Comparison of ENCODE assay signal across 5 fruit fly cellular contexts in the genomic region with DNA sequence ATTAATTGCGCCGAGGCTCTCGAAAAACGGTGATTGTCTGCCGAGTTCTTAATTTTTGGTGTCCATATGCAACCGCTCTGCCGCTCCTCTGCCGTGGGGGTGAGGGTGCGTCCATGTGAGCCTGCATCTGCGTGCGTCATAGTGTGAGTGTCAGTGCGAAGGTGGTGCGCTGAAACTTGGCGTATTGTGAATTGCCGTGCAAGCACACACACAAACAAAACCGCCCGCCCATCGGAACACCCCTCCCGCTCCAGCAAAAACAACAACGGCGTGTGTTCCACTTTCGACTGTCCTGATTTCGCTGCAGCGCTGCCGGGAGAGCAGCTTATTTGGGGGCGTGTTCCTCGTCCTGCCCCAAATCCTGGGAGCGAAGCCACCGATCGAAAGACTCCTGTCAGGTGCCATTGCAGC.
TF ChIP-seq lines count a peak whose summit lies in the region.

No protein-coding gene starts in this region.

- no peak for TF ChIP-seq CTCF in whole organism, embryonic (GFP tag; optimal IDR thresholded peaks at IDR 0.05; lab: Kevin White, UChicago)

TF ChIP-seq in whole organism, adult, 20 proteins besides CTCF, POLR2A, EP300 and RAD21:
- TF ChIP-seq CG7045 (GFP tag; optimal IDR thresholded peaks at IDR 0.05; lab: Kevin White, UChicago) (no peak), CG1620 (GFP tag; optimal IDR thresholded peaks at IDR 0.05; lab: Kevin White, UChicago) (no peak), kay (GFP tag; lab: Kevin White, UChicago; ENCODE audit: borderline replicate concordance) (no peak), cnc (optimal IDR thresholded peaks at IDR 0.05; lab: Kevin White, UChicago) (no peak), tj (GFP tag; optimal IDR thresholded peaks at IDR 0.05; lab: Kevin White, UChicago) (peak; percentile 14), Clk (GFP tag; optimal IDR thresholded peaks at IDR 0.05; lab: Kevin White, UChicago) (no peak), toe (GFP tag; optimal IDR thresholded peaks at IDR 0.05; lab: Kevin White, UChicago) (no peak)

TF ChIP-seq in whole organism, embryonic, 481 proteins besides CTCF, POLR2A, EP300 and RAD21 (continues in another document):
- TF ChIP-seq CG31388 (GFP tag; optimal IDR thresholded peaks at IDR 0.05; lab: Kevin White, UChicago) (no peak), eyg (GFP tag; optimal IDR thresholded peaks at IDR 0.05; lab: Kevin White, UChicago) (no peak), al (GFP tag; IDR thresholded peaks at IDR 0.05; lab: Robert Waterston, UW) (no peak), Eip74EF (GFP tag; optimal IDR thresholded peaks at IDR 0.05; lab: Kevin White, UChicago) (no peak), dimm (GFP tag; IDR thresholded peaks at IDR 0.05; lab: Robert Waterston, UW) (no peak), lov (optimal IDR thresholded peaks at IDR 0.05; lab: Kevin White, UChicago) (no peak), lov (GFP tag; IDR thresholded peaks at IDR 0.05; lab: Robert Waterston, UW) (no peak), h (optimal IDR thresholded peaks at IDR 0.05; lab: Kevin White, UChicago) (no peak), emc (GFP tag; optimal IDR thresholded peaks at IDR 0.05; lab: Kevin White, UChicago) (no peak), Atf-2 (GFP tag; optimal IDR thresholded peaks at IDR 0.05; lab: Kevin White, UChicago) (no peak), sim (GFP tag; IDR thresholded peaks at IDR 0.05; lab: Robert Waterston, UW) (no peak), CG10462 (GFP tag; optimal IDR thresholded peaks at IDR 0.05; lab: Kevin White, UChicago) (no peak), CG8765 (GFP tag; IDR thresholded peaks at IDR 0.05; lab: Robert Waterston, UW) (no peak), peb (GFP tag; IDR thresholded peaks at IDR 0.05; lab: Robert Waterston, UW) (no peak), Poxn (GFP tag; IDR thresholded peaks at IDR 0.05; lab: Robert Waterston, UW) (no peak), caup (GFP tag; optimal IDR thresholded peaks at IDR 0.05; lab: Kevin White, UChicago; ENCODE audit: severe bottlenecking) (no peak), CG17612 (GFP tag; IDR thresholded peaks at IDR 0.05; lab: Robert Waterston, UW) (no peak), ATbp (GFP tag; optimal IDR thresholded peaks at IDR 0.05; lab: Kevin White, UChicago) (no peak), ci (GFP tag; IDR thresholded peaks at IDR 0.05; lab: Robert Waterston, UW) (no peak), Atf3 (GFP tag; optimal IDR thresholded peaks at IDR 0.05; lab: Kevin White, UChicago) (no peak), CG14860 (GFP tag; IDR thresholded peaks at IDR 0.05; lab: Robert Waterston, UW; ENCODE audit: partially characterized antibody) (0 out of 3 replicates have a peak, but pooled peaks have one; percentile 17)

TF ChIP-seq in whole organism, prepupa, 60 proteins besides CTCF, POLR2A, EP300 and RAD21:
- TF ChIP-seq CG1621 (tag; optimal IDR thresholded peaks at IDR 0.05; lab: Kevin White, UChicago) = peak; percentile 13
- TF ChIP-seq eg (GFP tag; IDR thresholded peaks at IDR 0.05; lab: Robert Waterston, UW) = 0 out of 3 replicates have a peak, but pooled peaks have one; percentile 26
- peak; percentile 30 for TF ChIP-seq Eip75B (GFP tag; optimal IDR thresholded peaks at IDR 0.05; lab: Kevin White, UChicago)
- TF ChIP-seq CG10669 (GFP tag; optimal IDR thresholded peaks at IDR 0.05; lab: Kevin White, UChicago) = no peak
- TF ChIP-seq dsx (GFP tag; optimal IDR thresholded peaks at IDR 0.05; lab: Kevin White, UChicago; ENCODE audit: poor library complexity, severe bottlenecking) = peak; percentile 92
- 0 out of 2 replicates have a peak, but pooled peaks have one; percentile 7 for TF ChIP-seq CG15336 (GFP tag; IDR thresholded peaks at IDR 0.05; lab: Robert Waterston, UW)
- TF ChIP-seq CG10631 (GFP tag; optimal IDR thresholded peaks at IDR 0.05; lab: Kevin White, UChicago) = no peak

TF ChIP-seq in whole organism, pupa, 21 proteins besides CTCF, POLR2A, EP300 and RAD21:
- TF ChIP-seq EcR (GFP tag; optimal IDR thresholded peaks at IDR 0.05; lab: Kevin White, UChicago) (peak; percentile 17), Ets98B (GFP tag; IDR thresholded peaks at IDR 0.05; lab: Robert Waterston, UW) (no peak), CG13204 (GFP tag; optimal IDR thresholded peaks at IDR 0.05; lab: Kevin White, UChicago) (peak; percentile 77), CG4496 (GFP tag; IDR thresholded peaks at IDR 0.05; lab: Robert Waterston, UW) (peak; percentile 74; the same call in 2 of the 3 replicates), fd96Ca (GFP tag; IDR thresholded peaks at IDR 0.05; lab: Robert Waterston, UW) (no peak)

TF ChIP-seq in whole organism, wandering third instar larva, 38 proteins besides CTCF, POLR2A, EP300 and RAD21:
- TF ChIP-seq N (GFP tag; optimal IDR thresholded peaks at IDR 0.05; lab: Kevin White, UChicago) (no peak), lola (GFP tag; optimal IDR thresholded peaks at IDR 0.05; lab: Kevin White, UChicago) (peak; percentile 2)
